Worm (Caenorhabditis elegans) whole organism, L3 larva: ENCODE results near the gene tbg-1.

Experiments
- ZK546.5 ChIP-seq: sonication (generic microtip); optimal IDR thresholded peaks from 2 replicates; lab custom pipeline; 2017; ENCODE audit warnings: missing biosample characterization, missing genetic modification characterization
- elt-1 ChIP-seq: fragments of 150-350 bp; optimal IDR thresholded peaks from 2 replicates; lab custom pipeline; 2014; ENCODE audit warnings: missing biosample characterization, missing genetic modification characterization
- fkh-2 ChIP-seq: fragments of 150-350 bp; optimal IDR thresholded peaks from 2 replicates; lab custom pipeline; 2014; ENCODE audit warnings: missing biosample characterization, missing genetic modification reagents, missing genetic modification characterization
- fos-1 ChIP-seq: fragments of 150-350 bp; optimal IDR thresholded peaks from 2 replicates; lab custom pipeline; 2014; ENCODE audit warnings: missing biosample characterization, missing genetic modification characterization
- mdl-1 ChIP-seq: fragments of 150-350 bp; optimal IDR thresholded peaks from 2 replicates; lab custom pipeline; 2014; ENCODE audit warnings: missing biosample characterization, missing genetic modification characterization
- pha-4 ChIP-seq: fragments of 150-350 bp; optimal IDR thresholded peaks from 2 replicates; lab custom pipeline; 2014; ENCODE audit warnings: missing biosample characterization, missing genetic modification reagents, missing genetic modification characterization
- pqm-1 ChIP-seq: fragments of 150-350 bp; optimal IDR thresholded peaks from 2 replicates; lab custom pipeline; 2017; ENCODE audit warnings: missing biosample characterization, missing genetic modification characterization, inconsistent platforms
- ztf-4 ChIP-seq: fragments of 150-350 bp; optimal IDR thresholded peaks from 2 replicates; lab custom pipeline; 2014; ENCODE audit warnings: missing biosample characterization, missing genetic modification characterization

- TF ChIP-seq fkh-2 (no peak), mdl-1 (no peak), ztf-4 (tag; lab: Kevin White, UChicago) (no peak), pqm-1 (tag; lab: Kevin White, UChicago) (no peak), fos-1 (tag; lab: Kevin White, UChicago) (no peak), elt-1 (tag; lab: Kevin White, UChicago) (no peak), ZK546.5 (tag; lab: Kevin White, UChicago) (no peak), pha-4 (no peak)
Measured at ce11 chrIII:9585314-9585713, 43.6 kb downstream of the tbg-1 start.
